Worm (Caenorhabditis elegans) whole organism, L3 larva: ENCODE measurements around the gene Y49F6A.11.

ENCODE experiments used
- ama-1 ChIP-seq: fragments of 150-350 bp; optimal IDR thresholded peaks from 2 replicates; lab custom pipeline; 2018
- ceh-82 ChIP-seq: fragments of 150-350 bp; optimal IDR thresholded peaks from 2 replicates; lab custom pipeline; 2014; ENCODE audit warnings: missing biosample characterization, missing genetic modification characterization
- elt-3 ChIP-seq, 3 experiments: fragments of 150-350 bp in 1 of 3; sonication (generic microtip) in 2 of 3; optimal IDR thresholded peaks; 2 replicates in 2 of 3; 4 replicates in 1 of 3; lab custom pipeline; 2014 to 2017; ENCODE audit warnings: missing biosample characterization in 3 of 3, missing genetic modification characterization in 3 of 3
- fkh-2 ChIP-seq: fragments of 150-350 bp; optimal IDR thresholded peaks from 2 replicates; lab custom pipeline; 2014; ENCODE audit warnings: missing biosample characterization, missing genetic modification reagents, missing genetic modification characterization
- nhr-28 ChIP-seq: fragments of 150-350 bp; optimal IDR thresholded peaks from 2 replicates; lab custom pipeline; 2014; ENCODE audit warnings: missing biosample characterization, missing genetic modification characterization
- pha-4 ChIP-seq: fragments of 150-350 bp; optimal IDR thresholded peaks from 2 replicates; lab custom pipeline; 2014; ENCODE audit warnings: missing biosample characterization, missing genetic modification reagents, missing genetic modification characterization
- skn-1 ChIP-seq: fragments of 150-350 bp; optimal IDR thresholded peaks from 2 replicates; lab custom pipeline; 2014; ENCODE audit warnings: missing biosample characterization, missing genetic modification characterization

DNA sequence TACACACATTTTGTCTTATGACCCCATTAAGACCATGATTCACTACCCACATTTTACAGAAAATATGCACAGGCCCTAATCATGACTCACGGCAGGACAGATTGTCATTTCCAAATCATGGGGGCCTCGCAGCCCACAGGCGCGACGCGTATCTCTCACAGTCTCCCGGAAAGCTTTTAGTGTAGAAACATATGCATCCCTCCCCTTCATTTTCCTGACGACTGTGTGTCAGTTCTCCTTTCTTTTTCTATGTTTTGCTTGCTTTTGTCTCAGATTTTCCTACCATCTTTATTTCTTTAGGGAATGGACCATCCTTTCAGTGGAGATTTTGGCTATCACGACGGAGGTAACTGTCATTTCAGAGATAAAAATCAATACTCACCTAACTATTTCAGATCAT is 42.6 kb upstream of the Y49F6A.11 start, which contains the start of gene M151.1:
- TF ChIP-seq nhr-28 (tag; lab: Kevin White, UChicago) (no peak), elt-3 (tag; optimal IDR thresholded peaks at IDR 0.05; lab: Kevin White, UChicago) (no peak), ama-1 (lab: Kevin White, UChicago) (no peak), pha-4 (tag; lab: Kevin White, UChicago) (no peak), ceh-82 (tag; lab: Kevin White, UChicago) (no peak), fkh-2 (tag; lab: Kevin White, UChicago) (no peak), skn-1 (tag; lab: Kevin White, UChicago) (no peak)
